Worm (Caenorhabditis elegans): ENCODE results near the gene pbo-6.

DNA sequence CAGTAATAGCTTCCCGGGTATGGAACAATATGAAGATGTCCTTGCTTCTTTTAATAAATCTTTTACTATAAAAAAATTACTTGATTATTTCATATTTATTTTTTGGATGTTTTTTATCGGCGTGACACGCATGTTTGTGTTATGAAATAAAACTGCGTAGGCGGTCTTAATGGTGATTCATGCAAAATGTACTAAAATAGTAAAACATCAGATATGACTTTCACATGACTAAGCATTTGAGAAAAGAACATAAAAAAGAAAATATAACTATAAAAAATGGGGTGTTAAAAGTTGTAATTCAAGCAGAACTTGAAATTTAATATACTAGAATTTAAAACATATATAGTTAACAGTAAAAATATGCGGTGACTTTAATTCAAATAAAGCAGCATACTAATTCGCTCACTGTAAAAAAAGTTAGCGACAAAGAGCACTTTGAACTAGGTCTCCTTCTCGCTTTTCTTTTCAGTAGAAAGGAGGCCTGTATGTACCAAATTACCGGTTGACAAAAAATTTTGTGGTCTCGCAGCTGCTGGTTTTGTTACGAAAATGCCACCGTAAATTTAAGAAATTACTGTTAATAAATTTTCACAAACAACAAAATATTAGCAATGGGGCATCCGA, 53.2 kb downstream of the pbo-6 start:
- TF ChIP-seq pha-4 (tag; optimal IDR thresholded peaks at IDR 0.05) (no peak), ama-1 (optimal IDR thresholded peaks at IDR 0.05) (peak; percentile 23)

All from whole organism, L3 larva.